Worm (Caenorhabditis elegans) whole organism, midembryonic: ENCODE results near the gene top-3.

Source experiments
- T22C8.4 ChIP-seq: fragments of 200-800 bp; sonication (Bioruptor generic); IDR thresholded peaks from 2 replicates; pipeline ENCODE4 v1.3.6; 2022; ENCODE audit warnings: missing genetic modification characterization, missing compliant biosample characterization
- cog-1 ChIP-seq: sonication (generic microtip); optimal IDR thresholded peaks from 2 replicates; lab custom pipeline; 2016; ENCODE audit warnings: missing genetic modification characterization, missing compliant biosample characterization
- flt-1 ChIP-seq: fragments of 200-800 bp; sonication (Bioruptor generic); IDR thresholded peaks from 2 replicates; pipeline ENCODE4 v1.3.6; 2022; ENCODE audit warnings: missing genetic modification characterization, missing compliant biosample characterization
- tab-1 ChIP-seq: fragments of 200-800 bp; sonication (Bioruptor generic); IDR thresholded peaks from 2 replicates; pipeline ENCODE4 v1.3.6; 2022; ENCODE audit warnings: missing genetic modification characterization, missing compliant biosample characterization

ce11 chrIII:11902782-11903181 is 57.2 kb downstream of the top-3 start:
- no peak for TF ChIP-seq T22C8.4
- no peak for TF ChIP-seq flt-1 (GFP tag; lab: Robert Waterston, UW)
- TF ChIP-seq tab-1 (GFP tag; lab: Robert Waterston, UW) = no peak
- no peak for TF ChIP-seq cog-1 (tag; lab: Kevin White, UChicago)
